Fruit fly (Drosophila melanogaster): Measurements from ENCODE around the gene CG6026.

CG6026 gene

DNA sequence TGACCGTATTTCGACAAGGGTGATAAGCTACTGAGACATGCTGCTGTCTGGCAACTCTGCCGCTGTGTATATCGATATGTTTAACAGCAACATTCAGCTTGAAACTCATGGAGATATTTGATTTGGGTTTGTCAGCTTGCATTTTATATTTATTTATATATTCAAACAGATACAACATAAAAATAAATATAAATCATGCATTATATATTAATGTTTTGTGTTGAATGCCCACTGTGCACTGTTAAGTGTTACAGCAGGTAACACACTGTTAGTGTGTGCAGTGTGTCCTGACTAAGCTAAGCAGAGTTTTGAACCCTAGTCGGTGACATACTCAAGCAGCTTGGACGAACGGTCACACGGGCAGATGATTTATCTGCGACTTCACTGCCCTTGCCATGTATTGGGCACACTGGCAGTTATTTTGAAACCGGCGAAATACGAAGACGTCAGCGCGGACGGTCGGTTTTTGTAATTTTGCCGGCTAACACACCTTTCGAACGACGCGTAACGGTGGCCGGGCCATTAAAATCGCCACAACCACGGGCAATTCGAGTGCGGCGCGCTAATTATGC lies 49.6 kb upstream of the CG6026 start, which contains the start of the genes snRNP-U1-C and gukh (continued):
- TF ChIP-seq CG10209 (GFP tag; optimal IDR thresholded peaks at IDR 0.05) = peak; percentile 78
- peak in 1 of 3 experiments; percentile 70 for TF ChIP-seq lola (GFP tag; optimal IDR thresholded peaks at IDR 0.05)
- peak; percentile 85 for TF ChIP-seq CG2116 (GFP tag; optimal IDR thresholded peaks at IDR 0.05)
- TF ChIP-seq slp2 (GFP tag; optimal IDR thresholded peaks at IDR 0.05) = no peak
- TF ChIP-seq CG12219 (GFP tag; optimal IDR thresholded peaks at IDR 0.05) = peak; percentile 61
- TF ChIP-seq al (GFP tag; IDR thresholded peaks at IDR 0.05) = peak; percentile 82
- peak; percentile 75 for TF ChIP-seq Drgx (GFP tag; IDR thresholded peaks at IDR 0.05)
- TF ChIP-seq Taf1 (GFP tag; IDR thresholded peaks at IDR 0.05) = peak; percentile 86
- TF ChIP-seq lab (GFP tag; optimal IDR thresholded peaks at IDR 0.05) = peak; percentile 88
- TF ChIP-seq CG7372 (GFP tag; IDR thresholded peaks at IDR 0.05) = peak; percentile 88
- TF ChIP-seq H15 (GFP tag; IDR thresholded peaks at IDR 0.05) = peak; percentile 50; the same call in 1 of the 3 replicates
- TF ChIP-seq gsb-n (tag; optimal IDR thresholded peaks at IDR 0.05) = peak; percentile 70
- peak; percentile 70; the same call in 1 of the 2 replicates for TF ChIP-seq CG2129 (GFP tag; IDR thresholded peaks at IDR 0.05; ENCODE audit: partially characterized antibody)
- no peak for TF ChIP-seq Trl (optimal IDR thresholded peaks at IDR 0.05)
- no peak for TF ChIP-seq Trl (GFP tag; optimal IDR thresholded peaks at IDR 0.05)
- TF ChIP-seq Dbx (GFP tag; IDR thresholded peaks at IDR 0.05) = peak; percentile 89
- TF ChIP-seq CG4730 (GFP tag; IDR thresholded peaks at IDR 0.05) = peak; percentile 73; the same call in 1 of the 2 replicates
- TF ChIP-seq en (GFP tag; optimal IDR thresholded peaks at IDR 0.05) = no peak
- TF ChIP-seq CG7745 (tag; optimal IDR thresholded peaks at IDR 0.05) = no peak
- peak; percentile 80 for TF ChIP-seq Ets97D (GFP tag; optimal IDR thresholded peaks at IDR 0.05)
- TF ChIP-seq CG13123 (GFP tag; optimal IDR thresholded peaks at IDR 0.05) = peak; percentile 67
- peak; percentile 85 for TF ChIP-seq H2.0 (GFP tag; IDR thresholded peaks at IDR 0.05)
- TF ChIP-seq Hr39 (optimal IDR thresholded peaks at IDR 0.05) = no peak
- TF ChIP-seq Dll (GFP tag; IDR thresholded peaks at IDR 0.05; ENCODE audit: partially characterized antibody) = peak; percentile 84
- TF ChIP-seq h (optimal IDR thresholded peaks at IDR 0.05) = no peak
- no peak for TF ChIP-seq Lpt (GFP tag; optimal IDR thresholded peaks at IDR 0.05)
- TF ChIP-seq Usf (GFP tag; optimal IDR thresholded peaks at IDR 0.05) = peak; percentile 14
- TF ChIP-seq Stat92E (GFP tag; optimal IDR thresholded peaks at IDR 0.05) = peak in 1 of 3 experiments; percentile 70
- TF ChIP-seq CG4282 (GFP tag; optimal IDR thresholded peaks at IDR 0.05) = peak; percentile 66
- peak; percentile 41 for TF ChIP-seq CTCF (GFP tag; optimal IDR thresholded peaks at IDR 0.05)
- TF ChIP-seq CG4360 (GFP tag; IDR thresholded peaks at IDR 0.05) = peak; percentile 49
- no peak for TF ChIP-seq pb (GFP tag; optimal IDR thresholded peaks at IDR 0.05)
- TF ChIP-seq maf-S (GFP tag; optimal IDR thresholded peaks at IDR 0.05) = no peak
- TF ChIP-seq PHDP (tag; optimal IDR thresholded peaks at IDR 0.05) = peak; percentile 90
- peak; percentile 21; the same call in 1 of the 2 replicates for TF ChIP-seq Nf-YA (GFP tag; IDR thresholded peaks at IDR 0.05)
- peak; percentile 93 for TF ChIP-seq ci (GFP tag; IDR thresholded peaks at IDR 0.05)
- peak; percentile 81 for TF ChIP-seq CG11247 (GFP tag; IDR thresholded peaks at IDR 0.05)
- peak; percentile 79 for TF ChIP-seq CG3065 (GFP tag; optimal IDR thresholded peaks at IDR 0.05)
- TF ChIP-seq stc (GFP tag; IDR thresholded peaks at IDR 0.05) = peak; percentile 77; the same call in 1 of the 2 replicates
- no peak for TF ChIP-seq Hmx (GFP tag; optimal IDR thresholded peaks at IDR 0.05)
- no peak for TF ChIP-seq D (optimal IDR thresholded peaks at IDR 0.05)
- peak; percentile 53 for TF ChIP-seq D (GFP tag; optimal IDR thresholded peaks at IDR 0.05)
- peak; percentile 40 for TF ChIP-seq CG8765 (GFP tag; IDR thresholded peaks at IDR 0.05)
- TF ChIP-seq Scr (GFP tag; IDR thresholded peaks at IDR 0.05; ENCODE audit: partially characterized antibody) = peak; percentile 77
- peak; percentile 45 for TF ChIP-seq dm (GFP tag; optimal IDR thresholded peaks at IDR 0.05)
- TF ChIP-seq gcm (GFP tag; optimal IDR thresholded peaks at IDR 0.05) = peak; percentile 69
- TF ChIP-seq Ravus (GFP tag; IDR thresholded peaks at IDR 0.05) = peak; percentile 47
- TF ChIP-seq trem (tag; optimal IDR thresholded peaks at IDR 0.05) = peak; percentile 85
- TF ChIP-seq Deaf1 (tag; optimal IDR thresholded peaks at IDR 0.05) = peak; percentile 72
- peak; percentile 35 for TF ChIP-seq nau (GFP tag; optimal IDR thresholded peaks at IDR 0.05)
- peak; percentile 79 for TF ChIP-seq CG15514 (GFP tag; optimal IDR thresholded peaks at IDR 0.05)
- peak; percentile 89 for TF ChIP-seq CG17328 (GFP tag; IDR thresholded peaks at IDR 0.05)
